Fruit fly (Drosophila melanogaster) S2 (cell line): ENCODE results near the gene Sr-CIII.

ENCODE experiments used
- CG8478 ChIP-seq: fragments of >200 bp; optimal IDR thresholded peaks from 2 replicates; lab custom pipeline; 2018
- CTCF ChIP-seq, 2 experiments: fragments of >200 bp; optimal IDR thresholded peaks; 2 replicates each; lab custom pipeline; 2018

- TF ChIP-seq CTCF (optimal IDR thresholded peaks at IDR 0.05; lab: Kevin White, UChicago) (no peak), CG8478 (no peak)
These were observed 26.3 kb upstream of the Sr-CIII start for dm6 chr2L:4093728-4094324.
